Worm (Caenorhabditis elegans): ENCODE results near the gene srd-27.

- TF ChIP-seq med-1 (GFP tag; optimal IDR thresholded peaks at IDR 0.05; ENCODE audit: insufficient read depth) (no peak), cog-1 (tag; optimal IDR thresholded peaks at IDR 0.05) (no peak), flt-1 (GFP tag; IDR thresholded peaks at IDR 0.05) (no peak), ref-1 (GFP tag; conservative IDR thresholded peaks at IDR 0.05) (no peak), T22C8.4 (GFP tag; IDR thresholded peaks at IDR 0.05) (no peak), tab-1 (GFP tag; IDR thresholded peaks at IDR 0.05) (no peak)
Measured at ce11 chrV:15826110-15826509, 22.9 kb downstream of the srd-27 start, which contains the start of gene srbc-51.
